Fruit fly (Drosophila melanogaster) whole organism, adult: ENCODE measurements around the gene CG31220.

Experiments
- CG12768 ChIP-seq: fragments of 200-800 bp; sonication (Bioruptor generic); optimal IDR thresholded peaks from 2 replicates; lab custom pipeline; 2017; ENCODE audit warnings: missing biosample characterization, missing genetic modification characterization, mild to moderate bottlenecking, moderate library complexity, missing genetic modification reagents
- CG33017 ChIP-seq: fragments of 200-800 bp; sonication (Bioruptor generic); optimal IDR thresholded peaks from 2 replicates; lab custom pipeline; 2018; ENCODE audit warnings: missing biosample characterization, mild to moderate bottlenecking, missing genetic modification characterization, moderate library complexity
- CG7045 ChIP-seq: fragments of 200-800 bp; sonication (Bioruptor generic); optimal IDR thresholded peaks from 2 replicates; lab custom pipeline; 2017; ENCODE audit warnings: missing biosample characterization, mild to moderate bottlenecking, missing genetic modification characterization
- Crg-1 ChIP-seq: fragments of 200-800 bp; sonication (Bioruptor generic); optimal IDR thresholded peaks from 2 replicates; lab custom pipeline; 2016; ENCODE audit warnings: missing biosample characterization, missing genetic modification characterization
- Hr96 ChIP-seq: fragments of 200-800 bp; sonication (Bioruptor generic); optimal IDR thresholded peaks from 2 replicates; lab custom pipeline; 2016; ENCODE audit warnings: missing biosample characterization, missing genetic modification characterization
- kay ChIP-seq: fragments of 200-800 bp; sonication (Bioruptor generic); peaks from one replicate; lab custom pipeline; 2016; ENCODE audit warnings: missing biosample characterization, missing genetic modification characterization, borderline replicate concordance
- pad ChIP-seq: fragments of 200-800 bp; sonication (Bioruptor generic); optimal IDR thresholded peaks from 3 replicates; lab custom pipeline; 2017; ENCODE audit warnings: missing biosample characterization, missing genetic modification characterization, mild to moderate bottlenecking, moderate library complexity, missing genetic modification reagents

DNA sequence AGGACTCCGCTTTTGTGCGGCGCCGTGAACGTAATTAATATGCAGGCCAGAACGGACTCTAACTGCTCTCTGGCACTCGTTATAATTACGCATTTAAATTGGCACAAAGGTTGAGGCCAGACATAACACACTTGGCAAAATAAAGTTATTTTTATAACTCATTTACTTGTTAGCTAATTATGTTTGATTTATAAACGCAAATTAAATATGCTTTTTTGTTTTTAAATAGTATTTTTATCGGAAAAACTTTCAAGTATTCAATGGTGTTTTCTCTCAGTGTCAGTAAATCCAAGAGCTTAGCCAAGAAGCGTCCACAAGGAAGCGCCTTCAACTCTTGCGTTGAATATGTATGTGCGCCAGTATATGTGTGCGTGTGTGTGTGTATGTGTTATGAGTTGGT lies 24.6 kb downstream of the CG31220 start:
- TF ChIP-seq kay (GFP tag; lab: Kevin White, UChicago) (no peak), CG7045 (no peak), CG12768 (GFP tag; lab: Kevin White, UChicago) (no peak), Hr96 (GFP tag; lab: Kevin White, UChicago) (no peak), CG33017 (no peak), pad (no peak), Crg-1 (GFP tag; lab: Kevin White, UChicago) (no peak)
